Fruit fly (Drosophila melanogaster): ENCODE measurements around the gene CG9922.

Gene CG9922

dm6 chr3R:14026212-14026952 is 9.8 kb downstream of the CG9922 start (continued):
- TF ChIP-seq CG17829 (tag; optimal IDR thresholded peaks at IDR 0.05) (no peak), CG6854 (GFP tag; optimal IDR thresholded peaks at IDR 0.05) (no peak), CG43689 (GFP tag; IDR thresholded peaks at IDR 0.05) (no peak), CG15514 (GFP tag; optimal IDR thresholded peaks at IDR 0.05) (peak; percentile 12), CG12104 (GFP tag; optimal IDR thresholded peaks at IDR 0.05) (no peak), gem (tag; optimal IDR thresholded peaks at IDR 0.05) (peak; percentile 29), Dp (GFP tag; optimal IDR thresholded peaks at IDR 0.05) (no peak), row (GFP tag; IDR thresholded peaks at IDR 0.05) (peak; percentile 69), trem (tag; optimal IDR thresholded peaks at IDR 0.05) (peak; percentile 7), CG17612 (GFP tag; IDR thresholded peaks at IDR 0.05) (peak; percentile 50; the same call in 1 of the 2 replicates), CG15269 (tag; optimal IDR thresholded peaks at IDR 0.05) (peak; percentile 0), tap (tag; optimal IDR thresholded peaks at IDR 0.05) (no peak), Trl (optimal IDR thresholded peaks at IDR 0.05) (peak; percentile 45 to 75), Trl (GFP tag; optimal IDR thresholded peaks at IDR 0.05) (no peak), sens (GFP tag) (peak; percentile 34), exex (tag; optimal IDR thresholded peaks at IDR 0.05) (peak; percentile 70), CG10959 (GFP tag; IDR thresholded peaks at IDR 0.05) (no peak), inv (GFP tag; IDR thresholded peaks at IDR 0.05; ENCODE audit: partially characterized antibody) (no peak), B-H1 (GFP tag; IDR thresholded peaks at IDR 0.05) (no peak), CG15601 (tag; optimal IDR thresholded peaks at IDR 0.05) (no peak), Gug (GFP tag; IDR thresholded peaks at IDR 0.05) (no peak), Eip74EF (GFP tag; optimal IDR thresholded peaks at IDR 0.05) (no peak), Meics (GFP tag; optimal IDR thresholded peaks at IDR 0.05) (peak; percentile 9), corto (GFP tag; optimal IDR thresholded peaks at IDR 0.05) (no peak), bowl (GFP tag; IDR thresholded peaks at IDR 0.05) (no peak), Fer1 (GFP tag; optimal IDR thresholded peaks at IDR 0.05) (no peak), pum (GFP tag; optimal IDR thresholded peaks at IDR 0.05) (no peak), CG2120 (GFP tag; optimal IDR thresholded peaks at IDR 0.05) (peak; percentile 30), Dek (tag; optimal IDR thresholded peaks at IDR 0.05) (peak; percentile 22), knrl (GFP tag; IDR thresholded peaks at IDR 0.05; ENCODE audit: partially characterized antibody) (no peak), Hr78 (GFP tag; optimal IDR thresholded peaks at IDR 0.05) (no peak), grau (tag; optimal IDR thresholded peaks at IDR 0.05) (peak; percentile 29), Hr3 (GFP tag; optimal IDR thresholded peaks at IDR 0.05) (no peak), CTCF (GFP tag; optimal IDR thresholded peaks at IDR 0.05) (no peak), Vsx1 (GFP tag; optimal IDR thresholded peaks at IDR 0.05) (peak; percentile 27), CG9817 (tag; optimal IDR thresholded peaks at IDR 0.05) (no peak), crc (GFP tag; optimal IDR thresholded peaks at IDR 0.05) (no peak), Ptx1 (GFP tag; IDR thresholded peaks at IDR 0.05) (no peak; the same call in 1 of the 2 replicates), gce (GFP tag; IDR thresholded peaks at IDR 0.05) (no peak), chinmo (GFP tag; IDR thresholded peaks at IDR 0.05; ENCODE audit: partially characterized antibody) (peak; percentile 81; the same call in 1 of the 4 replicates), CG10267 (tag; optimal IDR thresholded peaks at IDR 0.05) (no peak), unc-4 (GFP tag; IDR thresholded peaks at IDR 0.05; ENCODE audit: partially characterized antibody) (no peak), MTF-1 (GFP tag; optimal IDR thresholded peaks at IDR 0.05; ENCODE audit: borderline replicate concordance) (no peak), HLH54F (GFP tag; optimal IDR thresholded peaks at IDR 0.05) (no peak), Sox102F (GFP tag; optimal IDR thresholded peaks at IDR 0.05) (no peak), tna (GFP tag; IDR thresholded peaks at IDR 0.05; ENCODE audit: partially characterized antibody) (no peak), dati (GFP tag; IDR thresholded peaks at IDR 0.05) (no peak), Med (GFP tag) (peak; percentile 27), klu (GFP tag; IDR thresholded peaks at IDR 0.05) (no peak), CG7745 (tag; optimal IDR thresholded peaks at IDR 0.05) (no peak)
